Worm (Caenorhabditis elegans) whole organism, L3 larva: ENCODE results near the gene metl-13.

Experiments
- ama-1 ChIP-seq: fragments of 150-350 bp; optimal IDR thresholded peaks from 2 replicates; lab custom pipeline; 2018
- fos-1 ChIP-seq: fragments of 150-350 bp; optimal IDR thresholded peaks from 2 replicates; lab custom pipeline; 2014; ENCODE audit warnings: missing biosample characterization, missing genetic modification characterization
- lin-39 ChIP-seq: fragments of 150-350 bp; optimal IDR thresholded peaks from 2 replicates; lab custom pipeline; 2018; ENCODE audit warnings: missing biosample characterization, missing genetic modification reagents, missing genetic modification characterization
- nhr-11 ChIP-seq: fragments of 150-350 bp; optimal IDR thresholded peaks from 2 replicates; lab custom pipeline; 2014; ENCODE audit warnings: missing biosample characterization, missing genetic modification characterization
- nhr-237 ChIP-seq: fragments of 150-350 bp; optimal IDR thresholded peaks from 2 replicates; lab custom pipeline; 2014; ENCODE audit warnings: missing biosample characterization, missing genetic modification characterization
- nhr-43 ChIP-seq: sonication (generic microtip); optimal IDR thresholded peaks from 2 replicates; lab custom pipeline; 2016; ENCODE audit warnings: mild to moderate bottlenecking, missing genetic modification characterization, missing compliant biosample characterization; ENCODE audit not compliant: poor library complexity, severe bottlenecking
- nhr-77 ChIP-seq: fragments of 150-350 bp; optimal IDR thresholded peaks from 2 replicates; lab custom pipeline; 2014; ENCODE audit warnings: missing biosample characterization, missing genetic modification characterization
- pha-4 ChIP-seq: fragments of 150-350 bp; optimal IDR thresholded peaks from 2 replicates; lab custom pipeline; 2014; ENCODE audit warnings: missing biosample characterization, missing genetic modification reagents, missing genetic modification characterization
- sea-2 ChIP-seq: fragments of 150-350 bp; sonication (generic microtip); optimal IDR thresholded peaks from 4 replicates; lab custom pipeline; 2014; ENCODE audit warnings: missing biosample characterization, missing genetic modification reagents, missing genetic modification characterization
- snpc-4 ChIP-seq: fragments of 150-350 bp; optimal IDR thresholded peaks from 2 replicates; lab custom pipeline; 2014; ENCODE audit warnings: missing biosample characterization, missing genetic modification characterization

DNA sequence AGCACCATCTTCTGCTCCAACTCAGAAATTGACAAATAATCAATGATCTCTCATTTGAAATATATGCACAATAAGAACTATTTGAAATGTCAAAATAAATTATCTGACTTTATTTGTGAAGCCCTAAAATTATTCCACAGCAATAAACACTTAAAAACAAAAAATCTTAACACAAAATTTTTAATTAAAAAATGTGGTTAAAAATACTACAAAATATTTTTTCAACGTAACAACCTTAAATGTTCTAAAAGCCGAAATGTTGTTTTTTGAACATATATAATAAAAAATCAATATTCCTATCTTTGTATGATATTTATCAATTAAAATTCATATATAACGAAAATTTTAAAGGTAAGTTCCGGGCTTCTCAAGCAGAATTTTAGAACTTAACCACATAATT, 35.4 kb upstream of the metl-13 start, which contains the start of gene F38A5.8:
- TF ChIP-seq sea-2 (GFP tag; lab: Kevin White, UChicago) (no peak), ama-1 (lab: Kevin White, UChicago) (no peak), nhr-77 (tag; lab: Kevin White, UChicago) (no peak), fos-1 (tag; lab: Kevin White, UChicago) (no peak), nhr-237 (no peak), pha-4 (no peak), lin-39 (tag; lab: Kevin White, UChicago) (no peak), snpc-4 (tag; lab: Kevin White, UChicago) (no peak), nhr-11 (tag; lab: Kevin White, UChicago) (no peak), nhr-43 (tag; lab: Kevin White, UChicago) (no peak)
